Fruit fly (Drosophila melanogaster): ENCODE measurements around the gene bdl.

The bdl gene

DNA sequence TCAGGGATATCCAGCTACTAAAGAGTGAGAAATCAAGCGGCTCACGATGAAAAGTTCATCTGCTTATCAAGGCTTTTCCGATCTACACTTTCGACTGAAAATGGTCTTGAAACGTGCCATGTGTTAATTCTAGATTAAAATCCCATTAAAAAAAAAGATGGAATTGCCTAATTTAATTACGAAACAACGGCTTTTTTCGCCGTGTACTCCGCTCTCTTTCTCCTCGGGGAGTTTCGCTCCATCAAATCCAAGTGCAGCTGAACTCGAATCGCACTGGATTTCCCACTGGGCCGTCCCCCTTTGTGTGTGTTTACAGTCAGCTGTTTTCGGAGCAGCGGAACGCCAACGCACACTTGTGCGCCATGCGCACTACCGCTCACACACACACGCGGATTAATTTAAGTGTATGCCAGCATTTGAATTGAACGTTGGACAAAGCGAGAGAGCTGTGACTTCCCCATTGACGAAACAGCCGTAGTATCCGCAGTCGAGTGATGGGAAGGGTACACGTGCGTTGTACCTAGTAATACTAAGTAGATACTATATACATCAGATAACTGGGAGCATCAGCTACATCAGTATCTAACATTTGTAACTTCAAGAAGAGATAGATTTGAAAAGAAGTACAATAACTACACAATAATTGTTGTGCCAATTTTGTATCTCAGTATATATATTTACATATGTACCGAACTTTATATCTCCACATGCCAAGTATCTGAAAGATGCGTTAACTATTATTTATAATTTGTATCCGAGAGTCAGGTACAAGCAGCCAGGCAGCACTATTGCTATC is 8.8 kb downstream of the bdl start (continued):
- TF ChIP-seq CG2678 (tag; optimal IDR thresholded peaks at IDR 0.05) (peak; percentile 85), Sry-β (GFP tag; optimal IDR thresholded peaks at IDR 0.05) (peak; percentile 93), CG11093 (GFP tag; IDR thresholded peaks at IDR 0.05) (peak; percentile 76), CG13296 (GFP tag; optimal IDR thresholded peaks at IDR 0.05) (peak; percentile 74), aop (GFP tag; IDR thresholded peaks at IDR 0.05) (peak; percentile 54), CG15696 (tag; optimal IDR thresholded peaks at IDR 0.05) (peak; percentile 53), CG5245 (GFP tag; optimal IDR thresholded peaks at IDR 0.05) (peak; percentile 81), peb (GFP tag; IDR thresholded peaks at IDR 0.05) (no peak), CG12299 (tag; optimal IDR thresholded peaks at IDR 0.05) (peak; percentile 61), CG31441 (GFP tag; IDR thresholded peaks at IDR 0.05) (peak; percentile 80), danr (GFP tag; IDR thresholded peaks at IDR 0.05) (peak; percentile 64), Xbp1 (GFP tag; optimal IDR thresholded peaks at IDR 0.05) (peak; percentile 84), esg (GFP tag; conservative IDR thresholded peaks at IDR 0.05) (peak; percentile 78), CG17568 (GFP tag; optimal IDR thresholded peaks at IDR 0.05) (no peak), CTCF (GFP tag; optimal IDR thresholded peaks at IDR 0.05) (peak; percentile 38), Gug (GFP tag; IDR thresholded peaks at IDR 0.05) (peak; percentile 75), salm (tag; optimal IDR thresholded peaks at IDR 0.05) (peak; percentile 75), chinmo (GFP tag; IDR thresholded peaks at IDR 0.05; ENCODE audit: partially characterized antibody) (peak; percentile 99), CG8478 (optimal IDR thresholded peaks at IDR 0.05) (peak; percentile 10), slp2 (GFP tag; optimal IDR thresholded peaks at IDR 0.05) (peak; percentile 69), cg (GFP tag; optimal IDR thresholded peaks at IDR 0.05) (peak; percentile 98), gsb (GFP tag; IDR thresholded peaks at IDR 0.05) (peak; percentile 85), ATbp (GFP tag; optimal IDR thresholded peaks at IDR 0.05) (peak; percentile 81), Optix (GFP tag; IDR thresholded peaks at IDR 0.05) (peak; percentile 78), caup (GFP tag; optimal IDR thresholded peaks at IDR 0.05; ENCODE audit: severe bottlenecking) (peak; percentile 79), CG10209 (GFP tag; optimal IDR thresholded peaks at IDR 0.05) (peak; percentile 74), CG2129 (GFP tag; IDR thresholded peaks at IDR 0.05; ENCODE audit: partially characterized antibody) (no peak), Nf-YB (GFP tag; optimal IDR thresholded peaks at IDR 0.05) (peak; percentile 58), Trl (optimal IDR thresholded peaks at IDR 0.05) (peak in 1 of 2 experiments; percentile 39), Trl (GFP tag; optimal IDR thresholded peaks at IDR 0.05) (peak; percentile 90), run (tag; optimal IDR thresholded peaks at IDR 0.05) (peak; percentile 54), CG1832 (GFP tag; optimal IDR thresholded peaks at IDR 0.05) (peak; percentile 3), CG2202 (tag; optimal IDR thresholded peaks at IDR 0.05) (peak; percentile 26), Atf-2 (GFP tag; optimal IDR thresholded peaks at IDR 0.05) (peak; percentile 79), Bgb (GFP tag; IDR thresholded peaks at IDR 0.05; ENCODE audit: partially characterized antibody) (peak; percentile 50; the same call in 1 of the 2 replicates), CG9609 (GFP tag; optimal IDR thresholded peaks at IDR 0.05) (peak; percentile 64), trh (GFP tag; optimal IDR thresholded peaks at IDR 0.05) (peak; percentile 26), CG32532 (GFP tag; IDR thresholded peaks at IDR 0.05) (peak; percentile 89), Side (GFP tag; optimal IDR thresholded peaks at IDR 0.05) (peak; percentile 77), Tbp (GFP tag; optimal IDR thresholded peaks at IDR 0.05) (peak; percentile 31), grn (GFP tag; optimal IDR thresholded peaks at IDR 0.05) (peak; percentile 18), CG7987 (GFP tag; optimal IDR thresholded peaks at IDR 0.05) (peak; percentile 55), CG14965 (GFP tag; optimal IDR thresholded peaks at IDR 0.05; ENCODE audit: borderline replicate concordance) (peak; percentile 34), unpg (GFP tag; optimal IDR thresholded peaks at IDR 0.05) (peak; percentile 91), schlank (tag; optimal IDR thresholded peaks at IDR 0.05) (peak; percentile 62), CG17912 (GFP tag; optimal IDR thresholded peaks at IDR 0.05) (no peak), CG15073 (GFP tag; optimal IDR thresholded peaks at IDR 0.05) (peak; percentile 8), Dip2 (GFP tag; IDR thresholded peaks at IDR 0.05) (no peak), pum (GFP tag; optimal IDR thresholded peaks at IDR 0.05) (peak; percentile 77), ham (GFP tag; IDR thresholded peaks at IDR 0.05) (no peak)

Data from whole organism, embryonic.